Worm (Caenorhabditis elegans) whole organism, L4 larva: ENCODE measurements around the gene cdh-7.

ENCODE experiments used
- F37D6.2 ChIP-seq: sonication (generic microtip); optimal IDR thresholded peaks from 2 replicates; lab custom pipeline; 2016; ENCODE audit warnings: mild to moderate bottlenecking, missing genetic modification characterization, missing compliant biosample characterization
- F44E2.7 ChIP-seq: fragments of 200-800 bp; sonication (Bioruptor generic); IDR thresholded peaks from 2 replicates; pipeline ENCODE4 v2.1.2; 2022; ENCODE audit warnings: missing genetic modification characterization, missing compliant biosample characterization
- F49E8.2 ChIP-seq: sonication (generic microtip); optimal IDR thresholded peaks from 2 replicates; lab custom pipeline; 2016; ENCODE audit warnings: missing compliant biosample characterization, mild to moderate bottlenecking, missing genetic modification characterization, borderline replicate concordance
- R02D3.7 ChIP-seq: fragments of 150-350 bp; sonication (generic microtip); optimal IDR thresholded peaks from 3 replicates; lab custom pipeline; 2014; ENCODE audit warnings: missing biosample characterization, missing genetic modification characterization
- T20F7.1 ChIP-seq: fragments of 200-800 bp; sonication (Bioruptor generic); optimal IDR thresholded peaks from 2 replicates; lab custom pipeline; 2018; ENCODE audit warnings: mild to moderate bottlenecking, missing genetic modification characterization, missing compliant biosample characterization
- Y75B8A.6 ChIP-seq: fragments of 200-800 bp; sonication (Bioruptor generic); IDR thresholded peaks from 2 replicates; pipeline ENCODE4 v1.3.6; 2022; ENCODE audit warnings: missing genetic modification reagents, missing genetic modification characterization, missing compliant biosample characterization
- aly-2 ChIP-seq: sonication (generic microtip); optimal IDR thresholded peaks from 2 replicates; lab custom pipeline; 2018; ENCODE audit warnings: missing biosample characterization, missing genetic modification characterization
- ama-1 ChIP-seq: fragments of 150-350 bp; optimal IDR thresholded peaks from 2 replicates; lab custom pipeline; 2014; ENCODE audit warnings: inconsistent platforms, mixed read lengths
- attf-4 ChIP-seq: sonication (generic microtip); optimal IDR thresholded peaks from 3 replicates; lab custom pipeline; 2017; ENCODE audit warnings: missing biosample characterization, missing genetic modification characterization
- ceh-44 ChIP-seq: fragments of 200-800 bp; sonication (Bioruptor generic); IDR thresholded peaks from 2 replicates; pipeline ENCODE4 v1.3.6; 2022; ENCODE audit warnings: missing genetic modification reagents, missing genetic modification characterization, missing compliant biosample characterization
- ceh-82 ChIP-seq: sonication (generic microtip); optimal IDR thresholded peaks from 2 replicates; lab custom pipeline; 2017; ENCODE audit warnings: missing biosample characterization, missing genetic modification characterization
- ces-1 ChIP-seq: fragments of 150-350 bp; sonication (generic microtip); optimal IDR thresholded peaks from 4 replicates; lab custom pipeline; 2014; ENCODE audit warnings: missing biosample characterization, missing genetic modification reagents, missing genetic modification characterization
- cey-2 ChIP-seq: sonication (generic microtip); optimal IDR thresholded peaks from 3 replicates; lab custom pipeline; 2017; ENCODE audit warnings: missing genetic modification characterization, mild to moderate bottlenecking, missing compliant biosample characterization, antibody characterized with exemption, borderline replicate concordance; ENCODE audit not compliant: insufficient read depth
- daf-16 ChIP-seq, 3 experiments: sonication (generic microtip); optimal IDR thresholded peaks; 2 replicates each; lab custom pipeline; 2016 to 2017; ENCODE audit warnings: missing genetic modification characterization in 3 of 3, missing genetic modification reagents in 3 of 3, mild to moderate bottlenecking in 2 of 3, missing compliant biosample characterization in 2 of 3, missing biosample characterization in 1 of 3, moderate library complexity in 1 of 3
- daf-19 ChIP-seq: fragments of 200-800 bp; sonication (Bioruptor generic); conservative IDR thresholded peaks from 2 replicates; pipeline ENCODE4 v1.3.6; 2022; ENCODE audit warnings: missing genetic modification characterization, missing compliant biosample characterization
- dmd-8 ChIP-seq: fragments of 200-800 bp; sonication (Bioruptor generic); IDR thresholded peaks from 2 replicates; pipeline ENCODE4 v1.3.6; 2022; ENCODE audit warnings: missing genetic modification characterization, missing compliant biosample characterization
- dmd-9 ChIP-seq: fragments of 200-800 bp; sonication (Bioruptor generic); IDR thresholded peaks from 2 replicates; pipeline ENCODE4 v1.3.6; 2022; ENCODE audit warnings: missing genetic modification reagents, missing genetic modification characterization, missing compliant biosample characterization
- dpl-1 ChIP-seq: fragments of 150-350 bp; optimal IDR thresholded peaks from 2 replicates; lab custom pipeline; 2014; ENCODE audit warnings: missing biosample characterization, missing genetic modification reagents, missing genetic modification characterization
- duxl-1 ChIP-seq: sonication (generic microtip); optimal IDR thresholded peaks from 2 replicates; lab custom pipeline; 2016; ENCODE audit warnings: mild to moderate bottlenecking, missing genetic modification characterization, moderate library complexity, missing compliant biosample characterization; ENCODE audit not compliant: poor library complexity
- egl-27 ChIP-seq: sonication (generic microtip); optimal IDR thresholded peaks from 3 replicates; lab custom pipeline; 2017; ENCODE audit warnings: missing biosample characterization, missing genetic modification reagents, missing genetic modification characterization
- fkh-10 ChIP-seq: fragments of 150-350 bp; optimal IDR thresholded peaks from 2 replicates; lab custom pipeline; 2014; ENCODE audit warnings: missing biosample characterization, missing genetic modification reagents, missing genetic modification characterization
- hif-1 ChIP-seq, 2 experiments: sonication (generic microtip); optimal IDR thresholded peaks; 2 replicates each; lab custom pipeline; 2016 to 2017; ENCODE audit warnings: missing compliant biosample characterization in 2 of 2, missing genetic modification characterization in 2 of 2, missing genetic modification reagents in 2 of 2, missing genotype in 2 of 2, mild to moderate bottlenecking in 1 of 2
- hlh-30 ChIP-seq: sonication (generic microtip); optimal IDR thresholded peaks from 2 replicates; lab custom pipeline; 2017; ENCODE audit warnings: antibody characterized with exemption, mild to moderate bottlenecking, missing genetic modification characterization, missing compliant biosample characterization; ENCODE audit not compliant: insufficient read depth
- jun-1 ChIP-seq: fragments of 150-350 bp; optimal IDR thresholded peaks from 2 replicates; lab custom pipeline; 2014; ENCODE audit warnings: missing biosample characterization, missing genetic modification reagents, missing genetic modification characterization
- lin-13 ChIP-seq: fragments of 150-350 bp; optimal IDR thresholded peaks from 2 replicates; lab custom pipeline; 2014; ENCODE audit warnings: missing biosample characterization, missing genetic modification reagents, missing genetic modification characterization
- lin-38 ChIP-seq: fragments of 200-800 bp; sonication (Bioruptor generic); IDR thresholded peaks from 2 replicates; pipeline ENCODE4 v1.3.6; 2022; ENCODE audit warnings: missing genetic modification reagents, missing genetic modification characterization, missing compliant biosample characterization
- lin-39 ChIP-seq: fragments of 150-350 bp; optimal IDR thresholded peaks from 2 replicates; lab custom pipeline; 2014; ENCODE audit warnings: missing biosample characterization, missing genetic modification reagents, missing genetic modification characterization
- lsy-2 ChIP-seq, 2 experiments: fragments of 150-350 bp in 1 of 2; sonication (generic microtip) in 1 of 2; optimal IDR thresholded peaks; 2 replicates each; lab custom pipeline; 2014 to 2017; ENCODE audit warnings: missing biosample characterization in 2 of 2, missing genetic modification characterization in 2 of 2
- mep-1 ChIP-seq: fragments of 150-350 bp; sonication (generic microtip); optimal IDR thresholded peaks from 3 replicates; lab custom pipeline; 2014; ENCODE audit warnings: missing biosample characterization, missing genetic modification characterization
- mxl-3 ChIP-seq: fragments of 200-800 bp; sonication (Bioruptor generic); optimal IDR thresholded peaks from 2 replicates; lab custom pipeline; 2018; ENCODE audit warnings: mild to moderate bottlenecking, missing genetic modification characterization, missing compliant biosample characterization
- nhr-10 ChIP-seq: fragments of 150-350 bp; optimal IDR thresholded peaks from 2 replicates; lab custom pipeline; 2014; ENCODE audit warnings: missing biosample characterization, missing genetic modification characterization
- nhr-102 ChIP-seq: sonication (generic microtip); optimal IDR thresholded peaks from 2 replicates; lab custom pipeline; 2016; ENCODE audit warnings: mild to moderate bottlenecking, missing genetic modification characterization, moderate library complexity, missing compliant biosample characterization
- nhr-111 ChIP-seq: fragments of 200-800 bp; sonication (Bioruptor generic); optimal IDR thresholded peaks from 2 replicates; lab custom pipeline; 2018; ENCODE audit warnings: mild to moderate bottlenecking, missing genetic modification characterization, missing compliant biosample characterization
- nhr-237 ChIP-seq: sonication (generic microtip); optimal IDR thresholded peaks from 2 replicates; lab custom pipeline; 2017; ENCODE audit warnings: missing biosample characterization, missing genetic modification characterization
- nhr-48 ChIP-seq: sonication (generic microtip); optimal IDR thresholded peaks from 2 replicates; lab custom pipeline; 2016; ENCODE audit warnings: mild to moderate bottlenecking, missing genetic modification characterization, missing compliant biosample characterization
- nhr-6 ChIP-seq: fragments of 150-350 bp; optimal IDR thresholded peaks from 2 replicates; lab custom pipeline; 2014; ENCODE audit warnings: missing biosample characterization, missing genetic modification characterization
- nhr-76 ChIP-seq: fragments of 150-350 bp; optimal IDR thresholded peaks from 2 replicates; lab custom pipeline; 2014; ENCODE audit warnings: missing biosample characterization, missing genetic modification characterization
- nhr-77 ChIP-seq: fragments of 150-350 bp; optimal IDR thresholded peaks from 2 replicates; lab custom pipeline; 2014; ENCODE audit warnings: missing biosample characterization, missing genetic modification characterization
- pha-4 ChIP-seq, 2 experiments: fragments of 150-350 bp in 1 of 2; fragments of 200-800 bp in 1 of 2; sonication (Bioruptor generic) in 1 of 2; IDR thresholded peaks in 1 of 2; optimal IDR thresholded peaks in 1 of 2; 2 replicates each; pipeline versions ENCODE4 v1.3.6 to Lab custom; 2014 to 2022; ENCODE audit warnings: missing genetic modification characterization in 2 of 2, missing genetic modification reagents in 2 of 2, missing biosample characterization in 1 of 2, missing compliant biosample characterization in 1 of 2
- sdz-12 ChIP-seq: fragments of 200-800 bp; sonication (Bioruptor generic); optimal IDR thresholded peaks from 2 replicates; lab custom pipeline; 2018; ENCODE audit warnings: mild to moderate bottlenecking, missing genetic modification characterization, missing compliant biosample characterization
- set-16 ChIP-seq: fragments of 200-800 bp; sonication (Bioruptor generic); IDR thresholded peaks from 2 replicates; pipeline ENCODE4 v1.3.6; 2022; ENCODE audit warnings: missing genetic modification reagents, missing genetic modification characterization, missing compliant biosample characterization
- snpc-1.2 ChIP-seq: fragments of 200-800 bp; sonication (Bioruptor generic); IDR thresholded peaks from 2 replicates; pipeline ENCODE4 v1.3.6; 2022; ENCODE audit warnings: missing genetic modification reagents, missing genetic modification characterization, missing compliant biosample characterization
- unc-62 ChIP-seq, 3 experiments: fragments of 150-350 bp in 1 of 3; sonication (generic microtip); optimal IDR thresholded peaks in 2 of 3; peaks in 1 of 3; 1 replicate in 1 of 3; 2 replicates in 2 of 3; lab custom pipeline; 2014 to 2017; ENCODE audit warnings: missing biosample characterization in 3 of 3, missing genetic modification characterization in 3 of 3, missing genetic modification reagents in 3 of 3, missing genotype in 1 of 3
- vab-7 ChIP-seq: fragments of 200-800 bp; sonication (Bioruptor generic); IDR thresholded peaks from 2 replicates; pipeline ENCODE4 v1.3.6; 2022; ENCODE audit warnings: missing genetic modification reagents, missing genetic modification characterization, missing compliant biosample characterization
- zag-1 ChIP-seq: fragments of 150-350 bp; optimal IDR thresholded peaks from 2 replicates; lab custom pipeline; 2014; ENCODE audit warnings: missing biosample characterization, missing genetic modification characterization
- zfp-3 ChIP-seq: fragments of 200-800 bp; sonication (Bioruptor generic); conservative IDR thresholded peaks from 2 replicates; pipeline ENCODE4 v1.3.6; 2022; ENCODE audit warnings: missing genetic modification reagents, missing genetic modification characterization, missing compliant biosample characterization
- zip-11 ChIP-seq: fragments of 200-800 bp; sonication (Bioruptor generic); IDR thresholded peaks from 2 replicates; pipeline ENCODE4 v1.3.6; 2022; ENCODE audit warnings: missing genetic modification characterization, missing compliant biosample characterization
- zip-2 ChIP-seq: fragments of 150-350 bp; optimal IDR thresholded peaks from 2 replicates; lab custom pipeline; 2014; ENCODE audit warnings: missing biosample characterization, missing genetic modification characterization
- ztf-7 ChIP-seq: fragments of 150-350 bp; optimal IDR thresholded peaks from 2 replicates; lab custom pipeline; 2014; ENCODE audit warnings: missing biosample characterization, missing genetic modification characterization

The cdh-7 gene

ce11 chrII:14794935-14795454, 48.0 kb upstream of the cdh-7 start, which contains the start of gene eif-3.B (continued):
- TF ChIP-seq cey-2 (tag; lab: Kevin White, UChicago) (no peak), Y75B8A.6 (GFP tag; lab: Robert Waterston, UW) (no peak), nhr-76 (tag; lab: Kevin White, UChicago) (no peak), hlh-30 (tag; lab: Kevin White, UChicago) (peak; percentile 78), egl-27 (tag; lab: Kevin White, UChicago) (no peak), daf-19 (GFP tag; lab: Robert Waterston, UW) (peak; percentile 65; the same call in 1 of the 2 replicates), aly-2 (tag; lab: Kevin White, UChicago) (no peak), nhr-102 (tag; lab: Kevin White, UChicago) (peak; percentile 72), dpl-1 (GFP tag; lab: Kevin White, UChicago) (peak; percentile 98), F44E2.7 (GFP tag; lab: Robert Waterston, UW) (no peak), hif-1 (tag; optimal IDR thresholded peaks at IDR 0.05; lab: Kevin White, UChicago) (peak in 1 of 2 experiments; percentile 92), lsy-2 (tag; optimal IDR thresholded peaks at IDR 0.05; lab: Kevin White, UChicago) (peak; percentile 59 to 95), nhr-6 (tag; lab: Kevin White, UChicago) (peak; percentile 92), ztf-7 (tag; lab: Kevin White, UChicago) (peak; percentile 81), pha-4 (GFP tag; IDR thresholded peaks at IDR 0.05; lab: Robert Waterston, UW) (peak; percentile 59; the same call in 1 of the 2 replicates), pha-4 (tag; optimal IDR thresholded peaks at IDR 0.05; lab: Kevin White, UChicago) (peak; percentile 69), T20F7.1 (GFP tag; lab: Kevin White, UChicago) (peak; percentile 98), lin-13 (GFP tag; lab: Kevin White, UChicago) (peak; percentile 82), attf-4 (no peak), nhr-111 (GFP tag; lab: Kevin White, UChicago) (no peak), vab-7 (GFP tag; lab: Robert Waterston, UW) (peak; percentile 36; the same call in 1 of the 2 replicates), F49E8.2 (peak; percentile 20), zag-1 (no peak), ceh-82 (tag; lab: Kevin White, UChicago) (no peak), nhr-10 (tag; lab: Kevin White, UChicago) (no peak), zip-11 (GFP tag; lab: Robert Waterston, UW) (no peak), ces-1 (GFP tag; lab: Kevin White, UChicago) (peak; percentile 43), nhr-77 (tag; lab: Kevin White, UChicago) (peak; percentile 95), F37D6.2 (tag; lab: Kevin White, UChicago) (peak; percentile 79), snpc-1.2 (no peak), lin-39 (no peak), R02D3.7 (tag; lab: Kevin White, UChicago) (no peak), ceh-44 (GFP tag; lab: Robert Waterston, UW) (peak; percentile 70; the same call in 1 of the 2 replicates), nhr-48 (peak; percentile 63), dmd-9 (peak; percentile 85), dmd-8 (GFP tag; lab: Robert Waterston, UW) (no peak), fkh-10 (GFP tag; lab: Kevin White, UChicago) (peak; percentile 67), sdz-12 (GFP tag; lab: Kevin White, UChicago) (peak; percentile 14), daf-16 (GFP tag; optimal IDR thresholded peaks at IDR 0.05; lab: Kevin White, UChicago) (peak in 1 of 2 experiments; percentile 72), daf-16 (tag; optimal IDR thresholded peaks at IDR 0.05; lab: Kevin White, UChicago) (peak; percentile 46), set-16 (GFP tag; lab: Robert Waterston, UW) (peak; percentile 23; the same call in 1 of the 2 replicates), ama-1 (no peak), jun-1 (tag; lab: Kevin White, UChicago) (no peak), mxl-3 (GFP tag; lab: Kevin White, UChicago) (peak; percentile 64), duxl-1 (tag; lab: Kevin White, UChicago) (peak; percentile 90), zfp-3 (GFP tag; lab: Robert Waterston, UW) (no peak), unc-62 (GFP tag; optimal IDR thresholded peaks at IDR 0.05 in 1 of 2; lab: Kevin White, UChicago) (no peak), unc-62 (tag; optimal IDR thresholded peaks at IDR 0.05; lab: Kevin White, UChicago) (no peak), zip-2 (tag; lab: Kevin White, UChicago) (peak; percentile 55), lin-38 (GFP tag; lab: Robert Waterston, UW) (peak; percentile 85), mep-1 (peak; percentile 89), nhr-237 (tag; lab: Kevin White, UChicago) (no peak)
